Fruit fly (Drosophila melanogaster) Kc167 (cell line): Measurements from ENCODE around the gene otu.

Source experiments
- Myc ChIP-seq: fragments of >200 bp; optimal IDR thresholded peaks from 2 replicates; lab custom pipeline; 2017; ENCODE audit warnings: missing external identifiers
- h ChIP-seq: fragments of >200 bp; optimal IDR thresholded peaks from 3 replicates; lab custom pipeline; 2018; ENCODE audit warnings: missing external identifiers
- psq ChIP-seq: fragments of >200 bp; optimal IDR thresholded peaks from 2 replicates; lab custom pipeline; 2017; ENCODE audit warnings: missing external identifiers
- ttk ChIP-seq: sonication (Bioruptor generic); optimal IDR thresholded peaks from 2 replicates; lab custom pipeline; 2017; ENCODE audit warnings: missing external identifiers

DNA sequence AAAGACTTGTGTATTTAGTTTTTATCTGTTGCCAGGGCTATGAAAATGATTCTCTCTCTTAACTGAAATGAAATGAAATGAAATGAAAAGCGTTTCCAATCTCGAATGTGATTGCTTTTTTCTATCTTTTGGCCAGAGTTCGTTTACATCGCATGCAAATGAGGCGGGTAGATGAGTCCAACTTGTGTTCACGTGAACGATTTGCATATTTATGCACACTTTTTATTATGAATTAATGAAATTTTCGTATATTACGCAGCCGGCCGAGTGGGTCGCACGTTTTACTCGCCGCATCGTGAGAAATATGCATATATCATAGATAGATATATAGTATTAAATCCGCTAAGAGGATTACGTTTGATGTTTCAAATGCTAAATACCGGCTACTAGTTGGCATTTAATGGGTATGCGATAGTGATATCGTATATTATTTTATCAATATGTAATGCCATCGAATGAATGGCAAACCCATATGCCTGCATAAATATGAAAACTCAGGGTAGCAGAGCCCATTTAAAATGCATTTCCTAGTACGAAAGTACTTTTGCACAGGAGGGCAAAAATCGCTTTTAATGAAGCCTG is 15.8 kb upstream of the otu start:
- TF ChIP-seq h = no peak
- no peak for TF ChIP-seq Myc
- TF ChIP-seq ttk (lab: Kevin White, UChicago) = no peak
- TF ChIP-seq psq (lab: Kevin White, UChicago) = no peak
